Worm (Caenorhabditis elegans) whole organism, early embryonic: ENCODE results near the gene hsp-4.

Experiments
- B0310.2 ChIP-seq: sonication (generic microtip); optimal IDR thresholded peaks from 2 replicates; lab custom pipeline; 2016; ENCODE audit warnings: mild to moderate bottlenecking, missing genetic modification characterization, missing compliant biosample characterization
- aly-1 ChIP-seq: sonication (generic microtip); optimal IDR thresholded peaks from 2 replicates; lab custom pipeline; 2016; ENCODE audit warnings: missing genetic modification characterization, missing compliant biosample characterization
- ama-1 ChIP-seq: fragments of 150-350 bp; optimal IDR thresholded peaks from 2 replicates; lab custom pipeline; 2014
- ceh-13 ChIP-seq: fragments of 200-800 bp; sonication (Bioruptor generic); optimal IDR thresholded peaks from 2 replicates; lab custom pipeline; 2018; ENCODE audit warnings: mild to moderate bottlenecking, missing genetic modification characterization, missing compliant biosample characterization
- ceh-36 ChIP-seq: sonication (generic microtip); optimal IDR thresholded peaks from 2 replicates; lab custom pipeline; 2016; ENCODE audit warnings: missing genetic modification characterization, inconsistent platforms, missing compliant biosample characterization
- ets-7 ChIP-seq: sonication (generic microtip); optimal IDR thresholded peaks from 2 replicates; lab custom pipeline; 2016; ENCODE audit warnings: missing genotype, missing genetic modification characterization, missing compliant biosample characterization
- flt-1 ChIP-seq: fragments of 200-800 bp; sonication (Bioruptor generic); IDR thresholded peaks from 2 replicates; pipeline ENCODE4 v1.3.6; 2022; ENCODE audit warnings: missing genetic modification characterization, missing compliant biosample characterization
- hmg-4 ChIP-seq: fragments of 200-800 bp; sonication (Bioruptor generic); optimal IDR thresholded peaks from 2 replicates; lab custom pipeline; 2018; ENCODE audit warnings: mild to moderate bottlenecking, missing genetic modification characterization, missing compliant biosample characterization
- pes-1 ChIP-seq: fragments of 200-800 bp; sonication (Bioruptor generic); IDR thresholded peaks from 2 replicates; pipeline ENCODE4 v1.3.6; 2022; ENCODE audit warnings: missing genetic modification reagents, missing genetic modification characterization, missing compliant biosample characterization
- scrt-1 ChIP-seq: fragments of 200-800 bp; sonication (Bioruptor generic); IDR thresholded peaks from 2 replicates; pipeline ENCODE4 v1.3.6; 2022; ENCODE audit warnings: missing genetic modification characterization, missing compliant biosample characterization
- sea-1 ChIP-seq: fragments of 200-800 bp; sonication (Bioruptor generic); conservative IDR thresholded peaks from 2 replicates; pipeline ENCODE4 v1.3.6; 2022; ENCODE audit warnings: missing genetic modification characterization, missing compliant biosample characterization
- tbx-11 ChIP-seq: fragments of 200-800 bp; sonication (Bioruptor generic); IDR thresholded peaks from 2 replicates; pipeline ENCODE4 v1.3.6; 2022; ENCODE audit warnings: missing genetic modification characterization, missing compliant biosample characterization
- tbx-37 ChIP-seq: fragments of 200-800 bp; sonication (Bioruptor generic); conservative IDR thresholded peaks from 2 replicates; pipeline ENCODE4 v1.3.6; 2022; ENCODE audit warnings: missing genetic modification reagents, missing genetic modification characterization, missing compliant biosample characterization
- tra-4 ChIP-seq: sonication (generic microtip); optimal IDR thresholded peaks from 2 replicates; lab custom pipeline; 2017; ENCODE audit warnings: missing genetic modification characterization, missing compliant biosample characterization

DNA sequence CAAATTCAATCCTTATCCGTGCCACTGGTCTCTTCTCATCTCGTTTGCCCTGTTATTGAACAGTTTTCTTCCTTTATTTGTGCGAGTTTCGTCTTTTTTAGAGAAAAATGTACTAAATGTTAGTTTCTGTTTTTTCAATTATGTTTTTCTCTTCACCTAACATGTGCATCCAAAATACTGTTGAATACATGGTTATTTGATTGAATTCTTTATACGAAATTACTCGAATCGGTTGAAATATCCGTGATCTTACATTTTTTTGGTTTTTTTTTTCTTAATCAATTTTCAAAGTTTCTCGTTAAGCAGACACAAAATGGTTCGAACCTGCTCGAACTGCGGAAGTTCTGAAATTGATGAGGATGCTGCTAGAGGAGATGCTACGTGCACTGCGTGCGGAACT lies 46.9 kb downstream of the hsp-4 start, which contains the start of gene brf-1:
- TF ChIP-seq ama-1 (no peak), hmg-4 (GFP tag; lab: Kevin White, UChicago) (no peak), flt-1 (GFP tag; lab: Robert Waterston, UW) (no peak), ceh-13 (GFP tag; lab: Kevin White, UChicago) (no peak), tra-4 (tag; lab: Kevin White, UChicago) (no peak), ets-7 (no peak), sea-1 (GFP tag; lab: Robert Waterston, UW) (no peak), aly-1 (tag; lab: Kevin White, UChicago) (no peak), pes-1 (GFP tag; lab: Robert Waterston, UW) (no peak), tbx-11 (GFP tag; lab: Robert Waterston, UW) (no peak), tbx-37 (GFP tag; lab: Robert Waterston, UW) (no peak), scrt-1 (GFP tag; lab: Robert Waterston, UW) (no peak), ceh-36 (tag; lab: Kevin White, UChicago) (no peak), B0310.2 (no peak)
